Worm (Caenorhabditis elegans): ENCODE data around the gene B0281.1.

ce11 chrII:2295817-2296315 lies 17.0 kb upstream of the B0281.1 start, which contains the start of gene fbxc-25:
- TF ChIP-seq klf-2 (GFP tag; conservative IDR thresholded peaks at IDR 0.05), result no peak
- TF ChIP-seq tab-1 (GFP tag; IDR thresholded peaks at IDR 0.05), result no peak
- TF ChIP-seq flt-1 (GFP tag; IDR thresholded peaks at IDR 0.05), result no peak
